Worm (Caenorhabditis elegans): ENCODE data around the gene metl-6.

metl-6 gene

DNA sequence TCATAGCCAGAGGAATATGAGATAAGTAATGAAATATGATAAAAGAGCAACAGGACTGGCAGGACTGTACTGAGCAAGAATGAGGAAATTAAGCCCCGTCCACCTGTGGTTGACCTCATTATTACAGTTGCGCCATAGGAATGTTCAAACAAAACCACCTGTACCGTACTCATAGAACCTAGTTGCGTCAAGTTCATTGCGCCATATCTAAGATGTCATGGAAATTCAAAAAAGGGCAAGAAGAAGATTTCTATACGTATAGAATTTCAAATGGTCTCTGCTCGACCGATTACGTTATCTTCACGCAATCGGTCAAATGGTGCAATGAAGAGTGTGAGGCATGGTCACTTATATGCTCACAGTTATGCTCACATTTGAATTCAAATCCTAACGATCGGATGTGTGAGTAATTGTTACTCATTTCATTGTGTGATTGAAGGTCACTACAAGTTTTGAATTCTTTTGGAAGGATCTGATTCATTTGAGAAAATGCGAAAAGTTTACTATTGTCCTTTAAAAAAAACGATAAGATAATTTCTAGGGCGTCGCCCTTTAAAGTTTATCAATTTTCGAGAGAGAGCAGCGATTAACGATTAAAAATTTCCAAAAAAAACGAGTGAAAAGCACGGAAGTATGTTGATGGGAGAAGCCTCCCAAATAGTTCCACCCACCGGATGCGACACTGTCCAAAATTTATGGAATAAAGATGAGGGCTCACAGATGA lies 49.6 kb downstream of the metl-6 start:
- peak; percentile 100 for TF ChIP-seq nhr-2 (tag; optimal IDR thresholded peaks at IDR 0.05)
- no peak for TF ChIP-seq bed-3 (GFP tag; optimal IDR thresholded peaks at IDR 0.05)
- no peak for TF ChIP-seq sptf-1 (tag; optimal IDR thresholded peaks at IDR 0.05)
- peak; percentile 79 for TF ChIP-seq zip-8 (tag; optimal IDR thresholded peaks at IDR 0.05)
- TF ChIP-seq hlh-1 (tag; optimal IDR thresholded peaks at IDR 0.05) = no peak
- no peak for TF ChIP-seq flh-1 (GFP tag; optimal IDR thresholded peaks at IDR 0.05)
- TF ChIP-seq elt-1 (tag; optimal IDR thresholded peaks at IDR 0.05; ENCODE audit: borderline replicate concordance, insufficient read depth) = no peak
- TF ChIP-seq unc-39 (tag; optimal IDR thresholded peaks at IDR 0.05) = no peak
- no peak for TF ChIP-seq snpc-4 (tag; optimal IDR thresholded peaks at IDR 0.05)
- no peak for TF ChIP-seq unc-120 (tag; optimal IDR thresholded peaks at IDR 0.05; ENCODE audit: poor library complexity, severe bottlenecking)
- no peak for TF ChIP-seq ham-2 (GFP tag; optimal IDR thresholded peaks at IDR 0.05)
- TF ChIP-seq mls-2 (tag; optimal IDR thresholded peaks at IDR 0.05) = no peak
- TF ChIP-seq lin-32 (GFP tag; optimal IDR thresholded peaks at IDR 0.05) = no peak
